Fruit fly (Drosophila melanogaster) whole organism, embryonic: Measurements from ENCODE around the gene CG15916.

Source experiments
- CG10209 ChIP-seq: fragments of 200-800 bp; sonication (Bioruptor generic); optimal IDR thresholded peaks from 3 replicates; lab custom pipeline; 2017; ENCODE audit warnings: missing biosample characterization, mild to moderate bottlenecking, missing genetic modification characterization, missing genetic modification reagents
- CG10462 ChIP-seq: fragments of 200-800 bp; sonication (Bioruptor generic); optimal IDR thresholded peaks from 2 replicates; lab custom pipeline; 2016; ENCODE audit warnings: missing biosample characterization, missing genetic modification characterization
- CG13123 ChIP-seq: fragments of 200-800 bp; sonication (Bioruptor generic); optimal IDR thresholded peaks from 2 replicates; lab custom pipeline; 2016; ENCODE audit warnings: missing biosample characterization, missing genetic modification characterization
- CG13775 ChIP-seq: fragments of 200-800 bp; sonication (Bioruptor generic); optimal IDR thresholded peaks from 3 replicates; lab custom pipeline; 2017; ENCODE audit warnings: missing biosample characterization, mild to moderate bottlenecking, missing genetic modification characterization
- CG15269 ChIP-seq: fragments of 200-800 bp; sonication (Bioruptor generic); optimal IDR thresholded peaks from 2 replicates; lab custom pipeline; 2018; ENCODE audit warnings: missing biosample characterization, mild to moderate bottlenecking, missing genetic modification characterization, moderate library complexity
- CG8924 ChIP-seq: fragments of 200-800 bp; optimal IDR thresholded peaks from 3 replicates; lab custom pipeline; 2019; ENCODE audit warnings: missing biosample characterization, mild to moderate bottlenecking, missing genetic modification characterization, moderate library complexity
- CHES-1-like ChIP-seq: fragments of 200-800 bp; sonication (Bioruptor generic); optimal IDR thresholded peaks from 2 replicates; lab custom pipeline; 2016; ENCODE audit warnings: missing biosample characterization, missing genetic modification characterization
- Camta ChIP-seq: fragments of 200-800 bp; sonication (Bioruptor generic); optimal IDR thresholded peaks from 2 replicates; lab custom pipeline; 2016; ENCODE audit warnings: missing biosample characterization, missing genetic modification characterization
- lmd ChIP-seq: fragments of 200-800 bp; sonication (Bioruptor generic); IDR thresholded peaks from 2 replicates; pipeline ENCODE4 v1.3.6; 2022; ENCODE audit warnings: missing biosample characterization, missing genetic modification characterization
- pb ChIP-seq: fragments of 200-800 bp; sonication (Bioruptor generic); optimal IDR thresholded peaks from 3 replicates; lab custom pipeline; 2016; ENCODE audit warnings: missing biosample characterization, missing genetic modification characterization

dm6 chrX:15909564-15910284 is 19.3 kb downstream of the CG15916 start, which contains the start of gene CycD:
- TF ChIP-seq pb (GFP tag; lab: Kevin White, UChicago) (no peak), CG13123 (GFP tag; lab: Kevin White, UChicago) (no peak), Camta (GFP tag; lab: Kevin White, UChicago) (no peak), CG10209 (GFP tag; lab: Kevin White, UChicago) (no peak), CG8924 (tag; lab: Kevin White, UChicago) (no peak), CHES-1-like (GFP tag; lab: Kevin White, UChicago) (no peak), CG15269 (tag; lab: Kevin White, UChicago) (no peak), CG10462 (GFP tag; lab: Kevin White, UChicago) (no peak), CG13775 (GFP tag; lab: Kevin White, UChicago) (no peak), lmd (no peak; the same call in 1 of the 2 replicates)
